Worm (Caenorhabditis elegans) whole organism, young adult: ENCODE measurements around the gene T05B9.1.

Experiments used
- F37B4.10 ChIP-seq: fragments of 200-800 bp; sonication (Bioruptor generic); IDR thresholded peaks from 2 replicates; pipeline ENCODE4 v1.3.6; 2022; ENCODE audit warnings: missing genetic modification characterization, missing compliant biosample characterization
- bed-1 ChIP-seq: fragments of 200-800 bp; sonication (Bioruptor generic); IDR thresholded peaks from 2 replicates; pipeline ENCODE4 v1.3.6; 2022; ENCODE audit warnings: missing genetic modification reagents, missing genetic modification characterization, missing compliant biosample characterization
- him-1 ChIP-seq: sonication (generic microtip); optimal IDR thresholded peaks from 2 replicates; lab custom pipeline; 2016; ENCODE audit warnings: missing genotype, missing genetic modification reagents, missing genetic modification characterization, missing compliant biosample characterization
- mel-28 ChIP-seq: sonication (generic microtip); optimal IDR thresholded peaks from 2 replicates; lab custom pipeline; 2016; ENCODE audit warnings: borderline replicate concordance, mild to moderate bottlenecking, missing genetic modification characterization, missing compliant biosample characterization
- rec-8 ChIP-seq, 2 experiments: sonication (generic microtip); optimal IDR thresholded peaks; 2 replicates each; lab custom pipeline; 2016; ENCODE audit warnings: mild to moderate bottlenecking in 2 of 2, missing genetic modification characterization in 2 of 2, missing genetic modification reagents in 2 of 2, missing genotype in 2 of 2, missing biosample characterization in 1 of 2, missing compliant biosample characterization in 1 of 2, moderate library complexity in 1 of 2
- rpc-1 ChIP-seq, 2 experiments: fragments of 150-350 bp in 1 of 2; sonication (generic microtip) in 1 of 2; optimal IDR thresholded peaks; 2 replicates each; lab custom pipeline; 2014 to 2018; ENCODE audit warnings: missing biosample characterization in 1 of 2, missing genetic modification characterization in 1 of 2, missing genetic modification reagents in 1 of 2, missing genotype in 1 of 2
- unc-62 ChIP-seq: fragments of 150-350 bp; optimal IDR thresholded peaks from 2 replicates; lab custom pipeline; 2014; ENCODE audit warnings: missing biosample characterization, missing genetic modification reagents, missing genetic modification characterization
- ztf-28 ChIP-seq: fragments of 200-800 bp; sonication (Bioruptor generic); IDR thresholded peaks from 2 replicates; pipeline ENCODE4 v1.3.6; 2022; ENCODE audit warnings: missing genetic modification reagents, missing genetic modification characterization, missing compliant biosample characterization

DNA sequence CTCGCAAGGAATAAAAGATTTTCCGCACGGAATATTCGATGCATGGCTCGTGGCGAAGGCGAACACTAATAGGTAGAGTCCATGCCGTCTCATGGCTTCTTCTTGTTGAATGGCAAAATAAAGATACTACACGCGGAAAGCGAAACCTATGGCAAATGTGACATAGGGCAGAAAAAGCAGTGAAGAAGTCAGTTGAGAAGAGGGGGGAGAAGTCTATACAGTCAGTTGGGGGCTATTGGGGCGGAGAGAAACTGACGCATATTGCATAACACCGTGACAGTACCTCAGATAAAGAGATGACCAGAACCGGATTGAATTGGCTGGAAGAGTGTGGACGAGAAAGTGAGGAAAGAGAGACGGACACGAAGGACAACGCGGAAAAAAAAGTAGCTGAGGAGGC lies 13.6 kb downstream of the T05B9.1 start, which contains the start of gene T06D8.10:
- TF ChIP-seq F37B4.10 (GFP tag; lab: Robert Waterston, UW) (no peak), rpc-1 (optimal IDR thresholded peaks at IDR 0.05; lab: Kevin White, UChicago) (no peak), rpc-1 (tag; optimal IDR thresholded peaks at IDR 0.05; lab: Kevin White, UChicago) (no peak), bed-1 (GFP tag; lab: Robert Waterston, UW) (no peak), ztf-28 (GFP tag; lab: Robert Waterston, UW) (no peak), him-1 (tag; lab: Kevin White, UChicago) (no peak), unc-62 (GFP tag; lab: Kevin White, UChicago) (no peak), mel-28 (no peak), rec-8 (tag; optimal IDR thresholded peaks at IDR 0.05; lab: Kevin White, UChicago) (no peak)
